Fruit fly (Drosophila melanogaster) whole organism, wandering third instar larva: ENCODE results near the gene CG4133.

Source experiments
- Abd-B ChIP-seq: fragments of >200 bp; optimal IDR thresholded peaks from 2 replicates; lab custom pipeline; 2017; ENCODE audit warnings: missing biosample characterization, missing genetic modification characterization
- CG32264 ChIP-seq: fragments of 200-800 bp; sonication (Bioruptor generic); optimal IDR thresholded peaks from 2 replicates; lab custom pipeline; 2016; ENCODE audit warnings: missing biosample characterization, missing genetic modification characterization
- CG9705 ChIP-seq: fragments of 200-800 bp; sonication (Bioruptor generic); optimal IDR thresholded peaks from 2 replicates; lab custom pipeline; 2018; ENCODE audit warnings: missing biosample characterization, mild to moderate bottlenecking, missing genetic modification characterization
- Dfd ChIP-seq: fragments of >200 bp; optimal IDR thresholded peaks from 2 replicates; lab custom pipeline; 2017; ENCODE audit warnings: missing biosample characterization, missing genetic modification characterization
- Dif ChIP-seq: fragments of 200-275, 200-300 bp; sonication (Bioruptor generic); optimal IDR thresholded peaks from 2 replicates; lab custom pipeline; 2018; ENCODE audit warnings: missing biosample characterization, missing genetic modification characterization; ENCODE audit not compliant: partially characterized antibody
- GATAd ChIP-seq: sonication (Bioruptor generic); optimal IDR thresholded peaks from 2 replicates; lab custom pipeline; 2016; ENCODE audit warnings: missing biosample characterization, missing genetic modification characterization
- HLH106 ChIP-seq: fragments of 200-800 bp; optimal IDR thresholded peaks from 3 replicates; lab custom pipeline; 2019; ENCODE audit warnings: missing biosample characterization, mild to moderate bottlenecking, missing genetic modification characterization, moderate library complexity
- Hnf4 ChIP-seq: fragments of 200-800 bp; sonication (Bioruptor generic); optimal IDR thresholded peaks from 2 replicates; lab custom pipeline; 2016; ENCODE audit warnings: missing biosample characterization, mild to moderate bottlenecking, missing genetic modification characterization
- Hr78 ChIP-seq: fragments of >200 bp; optimal IDR thresholded peaks from 2 replicates; lab custom pipeline; 2017; ENCODE audit warnings: missing biosample characterization, missing genetic modification characterization
- Hr83 ChIP-seq: fragments of 200-300 bp; sonication (Bioruptor generic); optimal IDR thresholded peaks from 2 replicates; lab custom pipeline; 2016; ENCODE audit warnings: missing biosample characterization, mild to moderate bottlenecking, missing genetic modification characterization, moderate library complexity; ENCODE audit not compliant: poor library complexity, severe bottlenecking
- Jra ChIP-seq: sonication (Bioruptor generic); optimal IDR thresholded peaks from 2 replicates; lab custom pipeline; 2016; ENCODE audit warnings: missing biosample characterization, missing genetic modification characterization
- Mio ChIP-seq: sonication (Bioruptor generic); optimal IDR thresholded peaks from 2 replicates; lab custom pipeline; 2016; ENCODE audit warnings: missing biosample characterization, missing genetic modification characterization
- Myc ChIP-seq: fragments of >200 bp; optimal IDR thresholded peaks from 2 replicates; lab custom pipeline; 2017
- N ChIP-seq: fragments of >200 bp; optimal IDR thresholded peaks from 2 replicates; lab custom pipeline; 2018; ENCODE audit warnings: missing biosample characterization, missing external identifiers, missing genetic modification characterization
- OdsH ChIP-seq: fragments of 200-800 bp; sonication (Bioruptor generic); optimal IDR thresholded peaks from 2 replicates; lab custom pipeline; 2016; ENCODE audit warnings: missing biosample characterization, mild to moderate bottlenecking, missing genetic modification characterization
- Rel ChIP-seq, 2 experiments: fragments of 200-800 bp; sonication (Bioruptor generic) in 1 of 2; optimal IDR thresholded peaks; 2 replicates in 1 of 2; 3 replicates in 1 of 2; lab custom pipeline; 2016 to 2019; ENCODE audit warnings: mild to moderate bottlenecking in 2 of 2, missing biosample characterization in 2 of 2, missing genetic modification characterization in 2 of 2, moderate library complexity in 1 of 2
- Sp1 ChIP-seq: fragments of 200-800 bp; sonication (Bioruptor generic); optimal IDR thresholded peaks from 3 replicates; lab custom pipeline; 2019; ENCODE audit warnings: missing biosample characterization, mild to moderate bottlenecking, missing genetic modification characterization, moderate library complexity
- Vsx2 ChIP-seq: fragments of 200-300, 225-300 bp; sonication (Bioruptor generic); optimal IDR thresholded peaks from 2 replicates; lab custom pipeline; 2018; ENCODE audit warnings: missing biosample characterization, missing genetic modification characterization; ENCODE audit not compliant: partially characterized antibody
- br ChIP-seq: fragments of 200-800 bp; sonication (Bioruptor generic); optimal IDR thresholded peaks from 2 replicates; lab custom pipeline; 2016; ENCODE audit warnings: missing biosample characterization, missing genetic modification characterization
- brk ChIP-seq: fragments of 200-800 bp; sonication (Bioruptor generic); optimal IDR thresholded peaks from 2 replicates; lab custom pipeline; 2016; ENCODE audit warnings: missing biosample characterization, mild to moderate bottlenecking, missing genetic modification characterization
- dl ChIP-seq, 2 experiments: fragments of 175-275, 200-275 bp in 1 of 2; fragments of 200-275 bp in 1 of 2; sonication (Bioruptor generic); optimal IDR thresholded peaks; lab custom pipeline; 2018; ENCODE audit warnings: mild to moderate bottlenecking in 2 of 2, missing biosample characterization in 2 of 2, missing genetic modification characterization in 2 of 2, moderate library complexity in 2 of 2; ENCODE audit not compliant: partially characterized antibody in 2 of 2, insufficient read depth in 1 of 2
- dmrt93B ChIP-seq: fragments of 200-800 bp; sonication (Bioruptor generic); optimal IDR thresholded peaks from 2 replicates; lab custom pipeline; 2018; ENCODE audit warnings: missing biosample characterization, mild to moderate bottlenecking, missing genetic modification characterization
- dsf ChIP-seq: sonication (Bioruptor generic); optimal IDR thresholded peaks from 2 replicates; lab custom pipeline; 2016; ENCODE audit warnings: missing biosample characterization, missing genetic modification characterization, borderline replicate concordance
- ey ChIP-seq: fragments of 200-800 bp; sonication (Bioruptor generic); optimal IDR thresholded peaks from 2 replicates; lab custom pipeline; 2016; ENCODE audit warnings: missing biosample characterization, missing genetic modification characterization
- foxo ChIP-seq, 2 experiments: fragments of 200-800 bp; sonication (Bioruptor generic); optimal IDR thresholded peaks; 2 replicates in 1 of 2; 3 replicates in 1 of 2; lab custom pipeline; 2016 to 2017; ENCODE audit warnings: missing biosample characterization in 2 of 2, missing genetic modification characterization in 2 of 2
- fru ChIP-seq: fragments of 200-800 bp; sonication (Bioruptor generic); optimal IDR thresholded peaks from 3 replicates; lab custom pipeline; 2016; ENCODE audit warnings: missing biosample characterization, mild to moderate bottlenecking, missing genetic modification characterization
- h ChIP-seq: fragments of 200-800 bp; sonication (Bioruptor generic); optimal IDR thresholded peaks from 3 replicates; lab custom pipeline; 2016; ENCODE audit warnings: missing biosample characterization, mild to moderate bottlenecking, missing genetic modification characterization
- jim ChIP-seq: fragments of 175-275, 200-325 bp; sonication (Bioruptor generic); optimal IDR thresholded peaks from 2 replicates; lab custom pipeline; 2016; ENCODE audit warnings: missing biosample characterization, mild to moderate bottlenecking, missing genetic modification characterization
- lola ChIP-seq: fragments of >200 bp; optimal IDR thresholded peaks from 2 replicates; lab custom pipeline; 2017; ENCODE audit warnings: missing biosample characterization, missing genetic modification characterization
- pan ChIP-seq: fragments of >200 bp; optimal IDR thresholded peaks from 2 replicates; lab custom pipeline; 2017
- psq ChIP-seq: fragments of 200-800 bp; sonication (Bioruptor generic); optimal IDR thresholded peaks from 3 replicates; lab custom pipeline; 2017; ENCODE audit warnings: missing biosample characterization, mild to moderate bottlenecking, missing genetic modification characterization, moderate library complexity
- rgr ChIP-seq: fragments of 200-800 bp; sonication (Bioruptor generic); optimal IDR thresholded peaks from 3 replicates; lab custom pipeline; 2016; ENCODE audit warnings: missing biosample characterization, mild to moderate bottlenecking, missing genetic modification characterization
- sage ChIP-seq: fragments of 200-800 bp; sonication (Bioruptor generic); optimal IDR thresholded peaks from 2 replicates; lab custom pipeline; 2016; ENCODE audit warnings: missing biosample characterization, mild to moderate bottlenecking, missing genetic modification characterization
- sv ChIP-seq: fragments of 200-800 bp; sonication (Bioruptor generic); optimal IDR thresholded peaks from 3 replicates; lab custom pipeline; 2016; ENCODE audit warnings: missing biosample characterization, missing genetic modification characterization
- tai ChIP-seq: sonication (Bioruptor generic); optimal IDR thresholded peaks from 2 replicates; lab custom pipeline; 2016; ENCODE audit warnings: missing biosample characterization, missing genetic modification characterization
- usp ChIP-seq: fragments of >200 bp; optimal IDR thresholded peaks from 2 replicates; lab custom pipeline; 2017; ENCODE audit warnings: missing biosample characterization, missing genetic modification characterization
- woc ChIP-seq: sonication (Bioruptor generic); optimal IDR thresholded peaks from 2 replicates; lab custom pipeline; 2016; ENCODE audit warnings: missing biosample characterization, mild to moderate bottlenecking, missing genetic modification characterization

The CG4133 gene

dm6 chr2L:487719-488547 is 32.6 kb downstream of the CG4133 start:
- TF ChIP-seq OdsH (GFP tag; lab: Kevin White, UChicago) (peak; percentile 64), Dfd (no peak), Vsx2 (no peak), woc (GFP tag; lab: Kevin White, UChicago) (peak; percentile 56), h (GFP tag; lab: Kevin White, UChicago) (peak; percentile 66), HLH106 (tag; lab: Kevin White, UChicago) (peak; percentile 55), fru (peak; percentile 62), br (GFP tag; lab: Kevin White, UChicago) (peak; percentile 57), Hnf4 (GFP tag; lab: Kevin White, UChicago) (peak; percentile 44), psq (GFP tag; lab: Kevin White, UChicago) (peak; percentile 36), dmrt93B (peak; percentile 16), Hr78 (GFP tag; lab: Kevin White, UChicago) (no peak), Dif (GFP tag; lab: Kevin White, UChicago) (peak; percentile 21), foxo (GFP tag; optimal IDR thresholded peaks at IDR 0.05; lab: Kevin White, UChicago) (peak in 1 of 2 experiments; percentile 69), brk (GFP tag; lab: Kevin White, UChicago) (no peak), Sp1 (peak; percentile 46), rgr (GFP tag; lab: Kevin White, UChicago) (peak; percentile 56), ey (GFP tag; lab: Kevin White, UChicago) (peak; percentile 57)

DNA sequence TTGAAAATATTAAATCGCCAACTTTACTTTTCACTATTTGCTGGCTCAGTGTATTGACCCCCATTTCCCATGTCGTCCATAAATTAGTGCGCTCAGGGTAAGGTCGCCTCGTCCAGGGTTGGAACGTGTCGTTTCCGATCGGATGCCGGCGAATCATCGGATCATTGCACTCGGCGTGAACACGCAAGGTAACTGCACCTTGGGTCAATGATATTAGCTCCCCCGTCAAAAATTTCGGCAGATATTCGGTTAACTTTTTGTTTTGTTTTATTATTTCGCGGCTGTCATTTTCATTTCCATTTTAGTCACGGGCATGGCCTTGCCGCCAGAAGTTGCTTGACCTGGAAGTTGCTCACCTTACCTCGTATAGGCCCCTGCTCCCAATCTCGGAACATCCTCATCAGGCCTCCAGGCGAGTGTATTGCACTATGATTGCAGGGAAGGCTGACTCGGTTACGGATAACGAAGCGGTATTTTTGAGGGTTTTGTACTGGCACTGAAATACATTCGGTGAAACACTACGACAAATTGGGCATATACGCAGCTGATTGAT is 33.3 kb downstream of the CG4133 start:
- peak; percentile 0 for TF ChIP-seq woc (GFP tag; lab: Kevin White, UChicago)
- peak in 1 of 2 experiments; percentile 26 for TF ChIP-seq foxo (GFP tag; optimal IDR thresholded peaks at IDR 0.05; lab: Kevin White, UChicago)
- peak; percentile 19 for TF ChIP-seq OdsH (GFP tag; lab: Kevin White, UChicago)
- no peak for TF ChIP-seq lola (GFP tag; lab: Kevin White, UChicago)
- peak; percentile 74 for TF ChIP-seq tai (GFP tag; lab: Kevin White, UChicago)
- peak; percentile 67 for TF ChIP-seq jim (GFP tag; lab: Kevin White, UChicago)
- TF ChIP-seq fru = peak; percentile 12
- peak; percentile 20 for TF ChIP-seq ey (GFP tag; lab: Kevin White, UChicago)
- no peak for TF ChIP-seq GATAd (GFP tag; lab: Kevin White, UChicago)
- TF ChIP-seq brk (GFP tag; lab: Kevin White, UChicago) = no peak
- peak; percentile 24 for TF ChIP-seq Sp1
- no peak for TF ChIP-seq CG32264 (GFP tag; lab: Kevin White, UChicago)

- TF ChIP-seq fru (peak; percentile 65), N (GFP tag; lab: Kevin White, UChicago) (no peak), brk (GFP tag; lab: Kevin White, UChicago) (peak; percentile 79), dsf (no peak), pan (no peak), foxo (GFP tag; optimal IDR thresholded peaks at IDR 0.05; lab: Kevin White, UChicago) (peak; percentile 56 to 57), CG9705 (GFP tag; lab: Kevin White, UChicago) (no peak), sage (peak; percentile 89), Hnf4 (GFP tag; lab: Kevin White, UChicago) (peak; percentile 51), h (GFP tag; lab: Kevin White, UChicago) (peak; percentile 81), HLH106 (tag; lab: Kevin White, UChicago) (peak; percentile 54), Hr78 (GFP tag; lab: Kevin White, UChicago) (no peak), lola (GFP tag; lab: Kevin White, UChicago) (no peak), psq (GFP tag; lab: Kevin White, UChicago) (peak; percentile 99), Sp1 (peak; percentile 65), OdsH (GFP tag; lab: Kevin White, UChicago) (peak; percentile 48), usp (GFP tag; lab: Kevin White, UChicago) (no peak), Hr83 (GFP tag; lab: Kevin White, UChicago) (peak; percentile 90), Myc (peak; percentile 91), Jra (GFP tag; lab: Kevin White, UChicago) (peak; percentile 78), sv (GFP tag; lab: Kevin White, UChicago) (no peak), br (GFP tag; lab: Kevin White, UChicago) (peak; percentile 72), Dfd (no peak), Mio (GFP tag; lab: Kevin White, UChicago) (peak; percentile 48), dl (GFP tag; optimal IDR thresholded peaks at IDR 0.05; lab: Kevin White, UChicago; ENCODE audit: insufficient read depth in 1 of 2, partially characterized antibody in 2 of 2) (peak; percentile 97 to 98), Dif (GFP tag; lab: Kevin White, UChicago) (peak; percentile 100), tai (GFP tag; lab: Kevin White, UChicago) (peak; percentile 63), rgr (GFP tag; lab: Kevin White, UChicago) (peak; percentile 64), Vsx2 (peak; percentile 98), CG32264 (GFP tag; lab: Kevin White, UChicago) (peak; percentile 72), Rel (GFP tag; optimal IDR thresholded peaks at IDR 0.05; lab: Kevin White, UChicago) (peak; percentile 72), Rel (tag; optimal IDR thresholded peaks at IDR 0.05; lab: Kevin White, UChicago) (peak; percentile 43), Abd-B (GFP tag; lab: Kevin White, UChicago) (no peak), jim (GFP tag; lab: Kevin White, UChicago) (peak; percentile 83)
Measured at dm6 chr2L:490150-491095, 35.1 kb downstream of the CG4133 start.
